Fruit fly (Drosophila melanogaster): ENCODE measurements around the gene spen.

Gene spen

dm6 chr2L:143088-143487 lies 15.7 kb upstream of the spen start, which contains the start of the genes CG31974 and CG11454:
TSS of gene CG31974 (minus strand) at chr2L:143091.
TSS of gene CG11454 (plus strand) at chr2L:143323.
- TF ChIP-seq CG7101 (tag; optimal IDR thresholded peaks at IDR 0.05) (no peak), cic (GFP tag; optimal IDR thresholded peaks at IDR 0.05) (peak; percentile 40), Mnt (GFP tag; optimal IDR thresholded peaks at IDR 0.05) (peak; percentile 1), bab1 (GFP tag; optimal IDR thresholded peaks at IDR 0.05) (peak; percentile 9)

dm6 chr2L:146503-146902 lies 12.3 kb upstream of the spen start:
- no peak for TF ChIP-seq CG7045 (GFP tag; optimal IDR thresholded peaks at IDR 0.05)
- TF ChIP-seq CG33017 (tag; optimal IDR thresholded peaks at IDR 0.05): no peak
- no peak for TF ChIP-seq kay (GFP tag; ENCODE audit: borderline replicate concordance)
- TF ChIP-seq ovo (GFP tag; optimal IDR thresholded peaks at IDR 0.05): no peak
- no peak for TF ChIP-seq cic (GFP tag; optimal IDR thresholded peaks at IDR 0.05)
- TF ChIP-seq toe (GFP tag; optimal IDR thresholded peaks at IDR 0.05): no peak
- TF ChIP-seq CG14711 (tag; optimal IDR thresholded peaks at IDR 0.05): no peak
- no peak for TF ChIP-seq CG12768 (GFP tag; optimal IDR thresholded peaks at IDR 0.05)
- no peak for TF ChIP-seq tj (GFP tag; optimal IDR thresholded peaks at IDR 0.05)
- no peak for TF ChIP-seq CG5204 (GFP tag; optimal IDR thresholded peaks at IDR 0.05)
- no peak for TF ChIP-seq Crg-1 (GFP tag; optimal IDR thresholded peaks at IDR 0.05)
- TF ChIP-seq CG1620 (GFP tag; optimal IDR thresholded peaks at IDR 0.05): no peak
- TF ChIP-seq Mnt (GFP tag; optimal IDR thresholded peaks at IDR 0.05): no peak
- TF ChIP-seq CG11617 (GFP tag; optimal IDR thresholded peaks at IDR 0.05): no peak
- TF ChIP-seq cnc (optimal IDR thresholded peaks at IDR 0.05): no peak
- no peak for TF ChIP-seq Clk (GFP tag; optimal IDR thresholded peaks at IDR 0.05)
- no peak for TF ChIP-seq CG7101 (tag; optimal IDR thresholded peaks at IDR 0.05)

- TF ChIP-seq pad (GFP tag; optimal IDR thresholded peaks at IDR 0.05): no peak
- no peak for TF ChIP-seq cnc (optimal IDR thresholded peaks at IDR 0.05)
- no peak for TF ChIP-seq Mnt (GFP tag; optimal IDR thresholded peaks at IDR 0.05)
- no peak for TF ChIP-seq Hr96 (GFP tag; optimal IDR thresholded peaks at IDR 0.05)
- TF ChIP-seq Crg-1 (GFP tag; optimal IDR thresholded peaks at IDR 0.05): no peak
- TF ChIP-seq cic (GFP tag; optimal IDR thresholded peaks at IDR 0.05): no peak
- TF ChIP-seq ovo (GFP tag; optimal IDR thresholded peaks at IDR 0.05): no peak
- TF ChIP-seq CG7045 (GFP tag; optimal IDR thresholded peaks at IDR 0.05): no peak
- no peak for TF ChIP-seq kay (GFP tag; ENCODE audit: borderline replicate concordance)
- no peak for TF ChIP-seq CG7101 (tag; optimal IDR thresholded peaks at IDR 0.05)
- no peak for TF ChIP-seq CG11617 (GFP tag; optimal IDR thresholded peaks at IDR 0.05)
- TF ChIP-seq CG14711 (tag; optimal IDR thresholded peaks at IDR 0.05): no peak
- no peak for TF ChIP-seq toe (GFP tag; optimal IDR thresholded peaks at IDR 0.05)
- TF ChIP-seq CG33017 (tag; optimal IDR thresholded peaks at IDR 0.05): no peak
- no peak for TF ChIP-seq Clk (GFP tag; optimal IDR thresholded peaks at IDR 0.05)
- TF ChIP-seq bab1 (GFP tag; optimal IDR thresholded peaks at IDR 0.05): no peak
- TF ChIP-seq CG1620 (GFP tag; optimal IDR thresholded peaks at IDR 0.05): no peak
Measured at dm6 chr2L:153142-153541, 5.7 kb upstream of the spen start, which contains the start of gene CG42399. TSS of gene CG42399 (minus strand) at chr2L:153300.

dm6 chr2L:155215-155712 lies 3.6 kb upstream of the spen start, which contains the start of gene Pus10:
TSS of gene Pus10 (minus strand) at chr2L:155305.
- TF ChIP-seq Crg-1 (GFP tag; optimal IDR thresholded peaks at IDR 0.05): peak; percentile 30
- peak; percentile 49 for TF ChIP-seq CG7101 (tag; optimal IDR thresholded peaks at IDR 0.05)
- peak; percentile 42 for TF ChIP-seq CG7045 (GFP tag; optimal IDR thresholded peaks at IDR 0.05)
- TF ChIP-seq bab1 (GFP tag; optimal IDR thresholded peaks at IDR 0.05): peak; percentile 24
- no peak for TF ChIP-seq kay (GFP tag; ENCODE audit: borderline replicate concordance)
- TF ChIP-seq Mnt (GFP tag; optimal IDR thresholded peaks at IDR 0.05): peak; percentile 93
- TF ChIP-seq CG11617 (GFP tag; optimal IDR thresholded peaks at IDR 0.05): peak; percentile 60
- TF ChIP-seq CG33017 (tag; optimal IDR thresholded peaks at IDR 0.05): peak; percentile 17
- TF ChIP-seq Hr96 (GFP tag; optimal IDR thresholded peaks at IDR 0.05): no peak
- TF ChIP-seq CG14711 (tag; optimal IDR thresholded peaks at IDR 0.05): no peak
- peak; percentile 49 for TF ChIP-seq cic (GFP tag; optimal IDR thresholded peaks at IDR 0.05)
- peak; percentile 54 for TF ChIP-seq CG12768 (GFP tag; optimal IDR thresholded peaks at IDR 0.05)
- TF ChIP-seq tj (GFP tag; optimal IDR thresholded peaks at IDR 0.05): peak; percentile 0
- TF ChIP-seq pad (GFP tag; optimal IDR thresholded peaks at IDR 0.05): peak; percentile 28
- no peak for TF ChIP-seq CG1620 (GFP tag; optimal IDR thresholded peaks at IDR 0.05)

- TF ChIP-seq tj (GFP tag; optimal IDR thresholded peaks at IDR 0.05) (peak; percentile 15), kay (GFP tag; ENCODE audit: borderline replicate concordance) (no peak), CG7045 (GFP tag; optimal IDR thresholded peaks at IDR 0.05) (no peak), CG1620 (GFP tag; optimal IDR thresholded peaks at IDR 0.05) (peak; percentile 13), cnc (optimal IDR thresholded peaks at IDR 0.05) (no peak), Crg-1 (GFP tag; optimal IDR thresholded peaks at IDR 0.05) (peak; percentile 43), pad (GFP tag; optimal IDR thresholded peaks at IDR 0.05) (peak; percentile 19), cic (GFP tag; optimal IDR thresholded peaks at IDR 0.05) (peak; percentile 10), CG14711 (tag; optimal IDR thresholded peaks at IDR 0.05) (peak; percentile 95), Mnt (GFP tag; optimal IDR thresholded peaks at IDR 0.05) (peak; percentile 26), toe (GFP tag; optimal IDR thresholded peaks at IDR 0.05) (no peak), CG5204 (GFP tag; optimal IDR thresholded peaks at IDR 0.05) (no peak), Hr96 (GFP tag; optimal IDR thresholded peaks at IDR 0.05) (no peak), bab1 (GFP tag; optimal IDR thresholded peaks at IDR 0.05) (peak; percentile 43), CG7101 (tag; optimal IDR thresholded peaks at IDR 0.05) (peak; percentile 11), CG33017 (tag; optimal IDR thresholded peaks at IDR 0.05) (no peak)
Measured at dm6 chr2L:155994-156393, 2.8 kb upstream of the spen start, which contains the start of gene CG3436. TSS of gene CG3436 (plus strand) at chr2L:156029.
